Fruit fly (Drosophila melanogaster) whole organism, embryonic: ENCODE results near the gene CG1575.

Experiments used
- Adf1 ChIP-seq: fragments of 200-800 bp; sonication (Bioruptor generic); IDR thresholded peaks from 2 replicates; pipeline ENCODE4 v1.3.6; 2022; ENCODE audit warnings: missing biosample characterization, missing genetic modification characterization
- BEAF-32 ChIP-seq: fragments of 200-800 bp; sonication (Bioruptor generic); optimal IDR thresholded peaks from 3 replicates; lab custom pipeline; 2017; ENCODE audit warnings: missing biosample characterization, missing genetic modification characterization, mild to moderate bottlenecking, moderate library complexity, missing genetic modification reagents
- CG10654 ChIP-seq: fragments of 200-800 bp; sonication (Bioruptor generic); optimal IDR thresholded peaks from 2 replicates; lab custom pipeline; 2016; ENCODE audit warnings: missing biosample characterization, missing genetic modification characterization
- CG12769 ChIP-seq: fragments of 200-800 bp; sonication (Bioruptor generic); optimal IDR thresholded peaks from 2 replicates; lab custom pipeline; 2019; ENCODE audit warnings: missing biosample characterization, mild to moderate bottlenecking, missing genetic modification characterization, moderate library complexity
- CG13624 ChIP-seq: fragments of 200-800 bp; sonication (Bioruptor generic); optimal IDR thresholded peaks from 2 replicates; lab custom pipeline; 2016; ENCODE audit warnings: missing biosample characterization, missing genetic modification characterization
- CG14965 ChIP-seq: fragments of 200-800 bp; sonication (Bioruptor generic); optimal IDR thresholded peaks from 2 replicates; lab custom pipeline; 2016; ENCODE audit warnings: missing biosample characterization, missing genetic modification characterization, borderline replicate concordance
- CG15011 ChIP-seq: fragments of 200-800 bp; sonication (Bioruptor generic); optimal IDR thresholded peaks from 3 replicates; lab custom pipeline; 2018; ENCODE audit warnings: missing biosample characterization, mild to moderate bottlenecking, missing genetic modification characterization
- CG1603 ChIP-seq: fragments of 200-800 bp; sonication (Bioruptor generic); optimal IDR thresholded peaks from 2 replicates; lab custom pipeline; 2019; ENCODE audit warnings: missing biosample characterization, mild to moderate bottlenecking, missing genetic modification characterization, moderate library complexity
- CG16815 ChIP-seq: fragments of 200-800 bp; sonication (Bioruptor generic); optimal IDR thresholded peaks from 3 replicates; lab custom pipeline; 2017; ENCODE audit warnings: missing biosample characterization, mild to moderate bottlenecking, missing genetic modification characterization
- CG16863 ChIP-seq: fragments of 200-800 bp; sonication (Bioruptor generic); optimal IDR thresholded peaks from 3 replicates; lab custom pipeline; 2016; ENCODE audit warnings: missing biosample characterization, missing genetic modification characterization
- CG17385 ChIP-seq: fragments of 200-800 bp; sonication (Bioruptor generic); optimal IDR thresholded peaks from 3 replicates; lab custom pipeline; 2018; ENCODE audit warnings: missing biosample characterization, mild to moderate bottlenecking, missing genetic modification characterization
- CG17912 ChIP-seq: fragments of 200-800 bp; sonication (Bioruptor generic); optimal IDR thresholded peaks from 2 replicates; lab custom pipeline; 2018; ENCODE audit warnings: missing biosample characterization, mild to moderate bottlenecking, missing genetic modification characterization
- CG1832 ChIP-seq: fragments of 200-800 bp; sonication (Bioruptor generic); optimal IDR thresholded peaks from 2 replicates; lab custom pipeline; 2017; ENCODE audit warnings: missing biosample characterization, mild to moderate bottlenecking, missing genetic modification characterization, inconsistent platforms
- CG4404 ChIP-seq: fragments of 200-800 bp; sonication (Bioruptor generic); IDR thresholded peaks from 2 replicates; pipeline ENCODE4 v1.3.6; 2022; ENCODE audit warnings: missing biosample characterization, missing genetic modification characterization
- CG6683 ChIP-seq: fragments of 200-800 bp; sonication (Bioruptor generic); optimal IDR thresholded peaks from 2 replicates; lab custom pipeline; 2017; ENCODE audit warnings: missing biosample characterization, mild to moderate bottlenecking, missing genetic modification characterization, missing genetic modification reagents
- CG6813 ChIP-seq: fragments of 200-800 bp; sonication (Bioruptor generic); optimal IDR thresholded peaks from 2 replicates; lab custom pipeline; 2017; ENCODE audit warnings: missing biosample characterization, missing genetic modification characterization, mild to moderate bottlenecking, moderate library complexity, missing genetic modification reagents
- CG6854 ChIP-seq: fragments of 200-800 bp; sonication (Bioruptor generic); optimal IDR thresholded peaks from 3 replicates; lab custom pipeline; 2017; ENCODE audit warnings: missing biosample characterization, mild to moderate bottlenecking, missing genetic modification characterization
- CG7987 ChIP-seq: fragments of 200-800 bp; sonication (Bioruptor generic); optimal IDR thresholded peaks from 2 replicates; lab custom pipeline; 2018; ENCODE audit warnings: missing biosample characterization, mild to moderate bottlenecking, missing genetic modification characterization, moderate library complexity
- CG8388 ChIP-seq: fragments of 200-800 bp; sonication (Bioruptor generic); optimal IDR thresholded peaks from 2 replicates; lab custom pipeline; 2019; ENCODE audit warnings: missing biosample characterization, mild to moderate bottlenecking, missing genetic modification characterization, moderate library complexity
- CG9797 ChIP-seq: fragments of 200-800 bp; sonication (Bioruptor generic); optimal IDR thresholded peaks from 3 replicates; lab custom pipeline; 2018; ENCODE audit warnings: missing biosample characterization, mild to moderate bottlenecking, missing genetic modification characterization
- Dfd ChIP-seq, 2 experiments: fragments of >200 bp; optimal IDR thresholded peaks; 2 replicates each; lab custom pipeline; 2017; ENCODE audit warnings: missing biosample characterization in 2 of 2, missing genetic modification characterization in 2 of 2
- Fer1 ChIP-seq: fragments of 200-800 bp; sonication (Bioruptor generic); optimal IDR thresholded peaks from 2 replicates; lab custom pipeline; 2017; ENCODE audit warnings: missing biosample characterization, mild to moderate bottlenecking, missing genetic modification characterization
- HLH3B ChIP-seq: fragments of 200-800 bp; sonication (Bioruptor generic); IDR thresholded peaks from 2 replicates; pipeline ENCODE4 v1.3.6; 2022; ENCODE audit warnings: missing biosample characterization, missing genetic modification characterization
- HLH4C ChIP-seq: fragments of 200-800 bp; sonication (Bioruptor generic); IDR thresholded peaks from 3 replicates; pipeline ENCODE4 v1.3.6; 2022; ENCODE audit warnings: missing biosample characterization, missing genetic modification characterization; ENCODE audit not compliant: partially characterized antibody
- Hsf ChIP-seq: fragments of 200-800 bp; sonication (Bioruptor generic); optimal IDR thresholded peaks from 3 replicates; lab custom pipeline; 2016; ENCODE audit warnings: missing biosample characterization, missing genetic modification characterization
- Ravus ChIP-seq: fragments of 200-800 bp; sonication (Bioruptor generic); IDR thresholded peaks from 2 replicates; pipeline ENCODE4 v1.3.6; 2022; ENCODE audit warnings: missing biosample characterization, missing genetic modification characterization
- Sox100B ChIP-seq: fragments of 200-800 bp; sonication (Bioruptor generic); optimal IDR thresholded peaks from 3 replicates; lab custom pipeline; 2018; ENCODE audit warnings: missing biosample characterization, mild to moderate bottlenecking, missing genetic modification characterization
- Sry-δ ChIP-seq: fragments of 200-800 bp; sonication (Bioruptor generic); optimal IDR thresholded peaks from 2 replicates; lab custom pipeline; 2016; ENCODE audit warnings: missing biosample characterization, missing genetic modification characterization
- Usf ChIP-seq: fragments of 200-800 bp; sonication (Bioruptor generic); optimal IDR thresholded peaks from 2 replicates; lab custom pipeline; 2017; ENCODE audit warnings: missing genotype, missing biosample characterization, missing genetic modification characterization
- ap ChIP-seq: fragments of 200-800 bp; sonication (Bioruptor generic); IDR thresholded peaks from 2 replicates; pipeline ENCODE4 v1.3.6; 2022; ENCODE audit warnings: missing biosample characterization, missing genetic modification characterization
- crol ChIP-seq: fragments of 200-800 bp; sonication (Bioruptor generic); IDR thresholded peaks from 2 replicates; pipeline ENCODE4 v1.3.6; 2022; ENCODE audit warnings: missing biosample characterization, missing genetic modification characterization
- dpn ChIP-seq, 2 experiments: fragments of 200-800 bp; sonication (Bioruptor generic); optimal IDR thresholded peaks; 3 replicates each; lab custom pipeline; 2016; ENCODE audit warnings: missing biosample characterization in 2 of 2, missing genetic modification characterization in 2 of 2
- emc ChIP-seq: fragments of 200-800 bp; sonication (Bioruptor generic); optimal IDR thresholded peaks from 2 replicates; lab custom pipeline; 2016; ENCODE audit warnings: missing biosample characterization, missing genetic modification characterization
- en ChIP-seq: fragments of 200-800 bp; sonication (Bioruptor generic); optimal IDR thresholded peaks from 2 replicates; lab custom pipeline; 2016; ENCODE audit warnings: missing biosample characterization, missing genetic modification characterization
- gsb-n ChIP-seq: fragments of 200-800 bp; sonication (Bioruptor generic); optimal IDR thresholded peaks from 3 replicates; lab custom pipeline; 2018; ENCODE audit warnings: missing biosample characterization, mild to moderate bottlenecking, missing genetic modification characterization
- gt ChIP-seq: fragments of 200-800 bp; sonication (Bioruptor generic); IDR thresholded peaks from 2 replicates; pipeline ENCODE4 v1.3.6; 2022; ENCODE audit warnings: missing biosample characterization, missing genetic modification characterization
- insv ChIP-seq, 2 experiments: fragments of 200-800 bp; sonication (Bioruptor generic); optimal IDR thresholded peaks; 3 replicates each; lab custom pipeline; 2016 to 2018; ENCODE audit warnings: missing biosample characterization in 2 of 2, missing genetic modification characterization in 2 of 2
- inv ChIP-seq: fragments of 200-800 bp; sonication (Bioruptor generic); IDR thresholded peaks from 2 replicates; pipeline ENCODE4 v1.3.6; 2022; ENCODE audit warnings: missing biosample characterization, missing genetic modification characterization; ENCODE audit not compliant: partially characterized antibody
- kni ChIP-seq: fragments of 200-800 bp; sonication (Bioruptor generic); optimal IDR thresholded peaks from 3 replicates; lab custom pipeline; 2017; ENCODE audit warnings: mild to moderate bottlenecking, missing biosample characterization, missing genetic modification reagents, missing genetic modification characterization
- nerfin-2 ChIP-seq: fragments of 200-800 bp; sonication (Bioruptor generic); IDR thresholded peaks from 2 replicates; pipeline ENCODE4 v1.3.6; 2022; ENCODE audit warnings: missing biosample characterization, missing genetic modification characterization; ENCODE audit not compliant: partially characterized antibody
- pb ChIP-seq: fragments of 200-800 bp; sonication (Bioruptor generic); optimal IDR thresholded peaks from 3 replicates; lab custom pipeline; 2016; ENCODE audit warnings: missing biosample characterization, missing genetic modification characterization
- pzg ChIP-seq: fragments of 200-800 bp; sonication (Bioruptor generic); optimal IDR thresholded peaks from 3 replicates; lab custom pipeline; 2018; ENCODE audit warnings: missing biosample characterization, mild to moderate bottlenecking, missing genetic modification characterization, moderate library complexity
- ro ChIP-seq: fragments of 200-800 bp; sonication (Bioruptor generic); IDR thresholded peaks from 2 replicates; pipeline ENCODE4 v1.3.6; 2022; ENCODE audit warnings: missing biosample characterization, missing genetic modification characterization
- salm ChIP-seq: fragments of 200-800 bp; sonication (Bioruptor generic); optimal IDR thresholded peaks from 2 replicates; lab custom pipeline; 2018; ENCODE audit warnings: missing biosample characterization, mild to moderate bottlenecking, missing genetic modification characterization
- sens ChIP-seq: fragments of 200-800 bp; sonication (Bioruptor generic); peaks from one replicate; lab custom pipeline; 2016; ENCODE audit warnings: missing biosample characterization, missing genetic modification characterization
- twi ChIP-seq: fragments of 200-800 bp; optimal IDR thresholded peaks from 2 replicates; lab custom pipeline; 2019; ENCODE audit warnings: missing biosample characterization, mild to moderate bottlenecking, missing genetic modification characterization, moderate library complexity
- vnd ChIP-seq: fragments of 200-800 bp; sonication (Bioruptor generic); IDR thresholded peaks from 3 replicates; pipeline ENCODE4 v1.3.6; 2022; ENCODE audit warnings: missing biosample characterization, missing genetic modification characterization; ENCODE audit not compliant: partially characterized antibody
- zf30C ChIP-seq: fragments of 200-800 bp; sonication (Bioruptor generic); optimal IDR thresholded peaks from 3 replicates; lab custom pipeline; 2018; ENCODE audit warnings: missing biosample characterization, mild to moderate bottlenecking, missing genetic modification characterization

Gene CG1575

DNA sequence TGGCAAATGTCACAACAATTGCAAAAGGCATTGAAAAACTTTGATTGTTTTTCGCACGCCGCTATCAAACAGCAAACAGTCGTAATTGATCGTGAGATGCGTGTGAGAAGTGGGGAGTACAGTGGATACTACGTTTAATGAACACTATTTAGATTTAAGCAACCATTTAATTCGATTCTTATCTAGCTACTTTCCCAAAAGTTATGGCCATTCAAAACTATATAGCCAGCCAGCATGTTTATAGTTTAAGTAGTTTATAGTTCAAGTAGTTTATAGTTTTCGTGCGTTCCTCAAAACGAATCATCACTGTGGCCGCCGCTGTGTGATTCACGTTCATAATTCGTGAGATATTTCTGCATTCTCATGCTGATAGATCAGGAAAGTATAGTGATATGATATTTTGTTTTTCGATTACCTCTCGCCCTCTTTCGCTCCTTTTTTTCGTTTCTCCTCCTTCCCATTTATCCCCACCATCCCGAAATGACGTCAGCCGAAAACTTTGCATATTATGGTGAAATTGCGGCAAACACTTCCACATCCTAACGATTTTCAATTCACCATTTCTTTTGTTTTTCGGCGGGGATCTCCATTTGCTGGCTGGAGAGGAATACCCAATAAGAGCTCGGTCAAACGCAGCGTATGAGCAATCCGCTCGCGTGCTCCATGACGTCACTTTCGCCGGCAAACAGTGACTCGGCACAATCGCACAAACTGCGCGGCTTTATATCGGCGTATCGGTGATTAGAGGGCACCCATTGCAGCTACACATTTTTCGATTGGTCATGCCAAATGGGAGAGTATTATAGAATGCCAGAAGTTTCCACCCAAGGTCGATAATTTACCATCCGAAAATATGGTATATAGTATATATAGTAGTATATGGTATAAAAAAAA is 3.2 kb upstream of the CG1575 start (continued):
- TF ChIP-seq Adf1 (peak; percentile 39; the same call in 1 of the 2 replicates), emc (GFP tag; lab: Kevin White, UChicago) (peak; percentile 36), HLH4C (no peak), CG12769 (tag; lab: Kevin White, UChicago) (peak; percentile 91), zf30C (no peak), CG13624 (GFP tag; lab: Kevin White, UChicago) (peak; percentile 51), CG17912 (GFP tag; lab: Kevin White, UChicago) (no peak), en (GFP tag; lab: Kevin White, UChicago) (no peak), insv (GFP tag; optimal IDR thresholded peaks at IDR 0.05; lab: Kevin White, UChicago) (no peak), nerfin-2 (GFP tag; lab: Robert Waterston, UW) (no peak), CG1603 (peak; percentile 69), CG16863 (GFP tag; lab: Kevin White, UChicago) (peak; percentile 40), gsb-n (tag; lab: Kevin White, UChicago) (no peak), CG4404 (GFP tag; lab: Robert Waterston, UW) (no peak), HLH3B (peak; percentile 21; the same call in 1 of the 2 replicates), Ravus (GFP tag; lab: Robert Waterston, UW) (no peak; the same call in 1 of the 2 replicates), pb (GFP tag; lab: Kevin White, UChicago) (peak; percentile 23), vnd (GFP tag; lab: Robert Waterston, UW) (no peak), kni (GFP tag; lab: Kevin White, UChicago) (no peak), CG17385 (peak; percentile 55), Usf (GFP tag; lab: Kevin White, UChicago) (peak; percentile 8), gt (GFP tag; lab: Robert Waterston, UW) (no peak), CG14965 (GFP tag; lab: Kevin White, UChicago) (no peak), CG15011 (GFP tag; lab: Kevin White, UChicago) (peak; percentile 43), CG16815 (GFP tag; lab: Kevin White, UChicago) (no peak), ap (GFP tag; lab: Robert Waterston, UW) (no peak), dpn (GFP tag; optimal IDR thresholded peaks at IDR 0.05; lab: Kevin White, UChicago) (peak; percentile 49 to 57), Sry-δ (GFP tag; lab: Kevin White, UChicago) (peak; percentile 24), Dfd (GFP tag; optimal IDR thresholded peaks at IDR 0.05; lab: Kevin White, UChicago) (no peak), Hsf (GFP tag; lab: Kevin White, UChicago) (peak; percentile 51), Sox100B (GFP tag; lab: Kevin White, UChicago) (peak; percentile 4), pzg (no peak), CG8388 (GFP tag; lab: Kevin White, UChicago) (peak; percentile 1), BEAF-32 (GFP tag; lab: Kevin White, UChicago) (no peak), CG6854 (GFP tag; lab: Kevin White, UChicago) (peak; percentile 49), salm (tag; lab: Kevin White, UChicago) (no peak), CG6683 (GFP tag; lab: Kevin White, UChicago) (peak; percentile 6), inv (no peak), twi (no peak), CG1832 (no peak), CG6813 (GFP tag; lab: Kevin White, UChicago) (peak; percentile 54), ro (no peak), Fer1 (GFP tag; lab: Kevin White, UChicago) (peak; percentile 75), CG7987 (GFP tag; lab: Kevin White, UChicago) (no peak), CG9797 (GFP tag; lab: Kevin White, UChicago) (no peak), crol (GFP tag; lab: Robert Waterston, UW) (no peak), sens (GFP tag; lab: Kevin White, UChicago) (peak; percentile 72), CG10654 (GFP tag; lab: Kevin White, UChicago) (no peak)
